Fruit fly (Drosophila melanogaster) whole organism, embryonic: ENCODE results near the gene CG46523.

Experiments used
- Aef1 ChIP-seq: fragments of 200-800 bp; sonication (Bioruptor generic); IDR thresholded peaks from 3 replicates; pipeline ENCODE4 v1.3.6; 2022; ENCODE audit warnings: missing biosample characterization, missing genetic modification characterization
- CG10462 ChIP-seq: fragments of 200-800 bp; sonication (Bioruptor generic); optimal IDR thresholded peaks from 2 replicates; lab custom pipeline; 2016; ENCODE audit warnings: missing biosample characterization, missing genetic modification characterization
- CG10565 ChIP-seq: fragments of 200-800 bp; sonication (Bioruptor generic); optimal IDR thresholded peaks from 3 replicates; lab custom pipeline; 2016; ENCODE audit warnings: missing biosample characterization, mild to moderate bottlenecking, missing genetic modification characterization
- CG10979 ChIP-seq: fragments of 200-800 bp; sonication (Bioruptor generic); optimal IDR thresholded peaks from 2 replicates; lab custom pipeline; 2018; ENCODE audit warnings: missing biosample characterization, mild to moderate bottlenecking, missing genetic modification characterization, moderate library complexity
- CG11085 ChIP-seq: fragments of 200-800 bp; sonication (Bioruptor generic); IDR thresholded peaks from 2 replicates; pipeline ENCODE4 v1.3.6; 2022; ENCODE audit warnings: missing biosample characterization, missing genetic modification characterization
- CG11696 ChIP-seq: fragments of 200-800 bp; sonication (Bioruptor generic); IDR thresholded peaks from 2 replicates; pipeline ENCODE4 v1.3.6; 2022; ENCODE audit warnings: missing biosample characterization, missing genetic modification characterization
- CG13424 ChIP-seq: fragments of 200-800 bp; sonication (Bioruptor generic); optimal IDR thresholded peaks from 2 replicates; lab custom pipeline; 2019; ENCODE audit warnings: missing biosample characterization, mild to moderate bottlenecking, missing genetic modification characterization, moderate library complexity
- CG13894 ChIP-seq: fragments of 200-800 bp; sonication (Bioruptor generic); optimal IDR thresholded peaks from 3 replicates; lab custom pipeline; 2018; ENCODE audit warnings: missing biosample characterization, mild to moderate bottlenecking, missing genetic modification characterization, moderate library complexity
- CG14667 ChIP-seq: fragments of 200-800 bp; sonication (Bioruptor generic); IDR thresholded peaks from 2 replicates; pipeline ENCODE4 v1.3.6; 2022; ENCODE audit warnings: missing biosample characterization, missing genetic modification characterization
- CG15073 ChIP-seq: fragments of 200-800 bp; sonication (Bioruptor generic); optimal IDR thresholded peaks from 2 replicates; lab custom pipeline; 2016; ENCODE audit warnings: missing biosample characterization, missing genetic modification characterization
- CG15601 ChIP-seq: fragments of 200-800 bp; sonication (Bioruptor generic); optimal IDR thresholded peaks from 3 replicates; lab custom pipeline; 2019; ENCODE audit warnings: missing biosample characterization, mild to moderate bottlenecking, missing genetic modification characterization, moderate library complexity
- CG17359 ChIP-seq: fragments of 200-800 bp; sonication (Bioruptor generic); optimal IDR thresholded peaks from 3 replicates; lab custom pipeline; 2018; ENCODE audit warnings: missing biosample characterization, mild to moderate bottlenecking, missing genetic modification characterization, moderate library complexity
- CG17361 ChIP-seq: fragments of 200-800 bp; sonication (Bioruptor generic); IDR thresholded peaks from 3 replicates; pipeline ENCODE4 v1.3.6; 2022; ENCODE audit warnings: missing biosample characterization, missing genetic modification characterization
- CG18764 ChIP-seq: fragments of 200-800 bp; sonication (Bioruptor generic); optimal IDR thresholded peaks from 3 replicates; lab custom pipeline; 2016; ENCODE audit warnings: missing biosample characterization, missing genetic modification characterization
- CG2712 ChIP-seq: fragments of 200-800 bp; optimal IDR thresholded peaks from 3 replicates; lab custom pipeline; 2019; ENCODE audit warnings: missing biosample characterization, mild to moderate bottlenecking, missing genetic modification characterization, moderate library complexity
- CG30431 ChIP-seq: fragments of 200-800 bp; sonication (Bioruptor generic); optimal IDR thresholded peaks from 2 replicates; lab custom pipeline; 2017; ENCODE audit warnings: missing biosample characterization, missing genetic modification characterization
- CG32772 ChIP-seq: fragments of 200-800 bp; sonication (Bioruptor generic); IDR thresholded peaks from 2 replicates; pipeline ENCODE4 v1.3.6; 2022; ENCODE audit warnings: missing biosample characterization, missing genetic modification characterization
- CG34422 ChIP-seq: fragments of 200-800 bp; sonication (Bioruptor generic); IDR thresholded peaks from 3 replicates; pipeline ENCODE4 v1.3.6; 2022; ENCODE audit warnings: missing biosample characterization, missing genetic modification characterization
- CG5180 ChIP-seq: fragments of 200-800 bp; sonication (Bioruptor generic); optimal IDR thresholded peaks from 3 replicates; lab custom pipeline; 2017; ENCODE audit warnings: missing biosample characterization, missing genetic modification characterization, mild to moderate bottlenecking, moderate library complexity, missing genetic modification reagents
- CG7357 ChIP-seq: fragments of 200-800 bp; sonication (Bioruptor generic); IDR thresholded peaks from 3 replicates; pipeline ENCODE4 v1.3.6; 2022; ENCODE audit warnings: missing biosample characterization, missing genetic modification characterization
- CG7372 ChIP-seq: fragments of 200-800 bp; sonication (Bioruptor generic); IDR thresholded peaks from 2 replicates; pipeline ENCODE4 v1.3.6; 2022; ENCODE audit warnings: missing biosample characterization, missing genetic modification characterization
- CG9215 ChIP-seq: fragments of 200-800 bp; sonication (Bioruptor generic); IDR thresholded peaks from 2 replicates; pipeline ENCODE4 v1.3.6; 2022; ENCODE audit warnings: missing biosample characterization, missing genetic modification characterization
- CG9932 ChIP-seq: fragments of 200-800 bp; sonication (Bioruptor generic); IDR thresholded peaks from 2 replicates; pipeline ENCODE4 v1.3.6; 2022; ENCODE audit warnings: missing biosample characterization, missing genetic modification characterization
- Dad ChIP-seq: fragments of 200-800 bp; sonication (Bioruptor generic); optimal IDR thresholded peaks from 3 replicates; lab custom pipeline; 2016; ENCODE audit warnings: missing biosample characterization, missing genetic modification characterization
- ERR ChIP-seq: fragments of 200-800 bp; sonication (Bioruptor generic); optimal IDR thresholded peaks from 2 replicates; lab custom pipeline; 2016; ENCODE audit warnings: missing biosample characterization, missing genetic modification characterization
- Hand ChIP-seq: fragments of 200-800 bp; sonication (Bioruptor generic); optimal IDR thresholded peaks from 2 replicates; lab custom pipeline; 2017; ENCODE audit warnings: mild to moderate bottlenecking, missing biosample characterization, missing genetic modification reagents, missing genetic modification characterization
- Hmr ChIP-seq: fragments of 200-800 bp; sonication (Bioruptor generic); optimal IDR thresholded peaks from 3 replicates; lab custom pipeline; 2017; ENCODE audit warnings: mild to moderate bottlenecking, missing biosample characterization, missing genetic modification reagents, missing genetic modification characterization
- Lhr ChIP-seq: fragments of 200-800 bp; sonication (Bioruptor generic); optimal IDR thresholded peaks from 3 replicates; lab custom pipeline; 2017; ENCODE audit warnings: mild to moderate bottlenecking, missing biosample characterization, missing genetic modification reagents, missing genetic modification characterization
- Xrp1 ChIP-seq: fragments of 200-800 bp; sonication (Bioruptor generic); IDR thresholded peaks from 2 replicates; pipeline ENCODE4 v1.3.6; 2022; ENCODE audit warnings: missing biosample characterization, missing genetic modification characterization
- ato ChIP-seq: fragments of 200-800 bp; sonication (Bioruptor generic); IDR thresholded peaks from 2 replicates; pipeline ENCODE4 v1.3.6; 2022; ENCODE audit warnings: missing biosample characterization, missing genetic modification characterization; ENCODE audit not compliant: partially characterized antibody
- bab2 ChIP-seq: fragments of 200-800 bp; sonication (Bioruptor generic); optimal IDR thresholded peaks from 2 replicates; lab custom pipeline; 2016; ENCODE audit warnings: missing biosample characterization, missing genetic modification characterization
- bigmax ChIP-seq: fragments of 200-800 bp; sonication (Bioruptor generic); optimal IDR thresholded peaks from 2 replicates; lab custom pipeline; 2018; ENCODE audit warnings: missing biosample characterization, mild to moderate bottlenecking, missing genetic modification characterization
- da ChIP-seq: fragments of 200-800 bp; sonication (Bioruptor generic); optimal IDR thresholded peaks from 2 replicates; lab custom pipeline; 2016; ENCODE audit warnings: missing biosample characterization, missing genetic modification characterization
- ftz-f1 ChIP-seq: fragments of 200-800 bp; sonication (Bioruptor generic); optimal IDR thresholded peaks from 2 replicates; lab custom pipeline; 2016; ENCODE audit warnings: missing biosample characterization, missing genetic modification characterization
- gcm ChIP-seq: fragments of 200-800 bp; sonication (Bioruptor generic); optimal IDR thresholded peaks from 2 replicates; lab custom pipeline; 2019; ENCODE audit warnings: missing biosample characterization, mild to moderate bottlenecking, missing genetic modification characterization, moderate library complexity
- grn ChIP-seq: fragments of 200-800 bp; sonication (Bioruptor generic); optimal IDR thresholded peaks from 3 replicates; lab custom pipeline; 2017; ENCODE audit warnings: missing biosample characterization, missing genetic modification characterization
- hth ChIP-seq: fragments of >200 bp; optimal IDR thresholded peaks from 2 replicates; lab custom pipeline; 2017; ENCODE audit warnings: inconsistent platforms
- jing ChIP-seq: fragments of 200-800 bp; sonication (Bioruptor generic); optimal IDR thresholded peaks from 2 replicates; lab custom pipeline; 2018; ENCODE audit warnings: missing biosample characterization, mild to moderate bottlenecking, missing genetic modification characterization
- kah ChIP-seq: fragments of 200-800 bp; sonication (Bioruptor generic); optimal IDR thresholded peaks from 2 replicates; lab custom pipeline; 2018; ENCODE audit warnings: missing biosample characterization, mild to moderate bottlenecking, missing genetic modification characterization
- kay ChIP-seq: fragments of 200-800 bp; sonication (Bioruptor generic); optimal IDR thresholded peaks from 2 replicates; lab custom pipeline; 2016; ENCODE audit warnings: missing biosample characterization, missing genetic modification characterization
- mam ChIP-seq: fragments of 200-800 bp; sonication (Bioruptor generic); optimal IDR thresholded peaks from 3 replicates; lab custom pipeline; 2016; ENCODE audit warnings: missing biosample characterization, missing genetic modification characterization
- mld ChIP-seq: fragments of 200-800 bp; sonication (Bioruptor generic); IDR thresholded peaks from 3 replicates; pipeline ENCODE4 v1.3.6; 2022; ENCODE audit warnings: missing biosample characterization, missing genetic modification characterization; ENCODE audit not compliant: partially characterized antibody
- org-1 ChIP-seq: fragments of 200-800 bp; sonication (Bioruptor generic); optimal IDR thresholded peaks from 2 replicates; lab custom pipeline; 2017; ENCODE audit warnings: missing biosample characterization, missing genetic modification characterization
- pros ChIP-seq: fragments of 200-800 bp; sonication (Bioruptor generic); optimal IDR thresholded peaks from 3 replicates; lab custom pipeline; 2019; ENCODE audit warnings: missing biosample characterization, mild to moderate bottlenecking, missing genetic modification characterization, moderate library complexity
- pzg ChIP-seq: fragments of 200-800 bp; sonication (Bioruptor generic); optimal IDR thresholded peaks from 3 replicates; lab custom pipeline; 2018; ENCODE audit warnings: missing biosample characterization, mild to moderate bottlenecking, missing genetic modification characterization, moderate library complexity
- ranshi ChIP-seq: fragments of 200-800 bp; sonication (Bioruptor generic); IDR thresholded peaks from 2 replicates; pipeline ENCODE4 v1.3.6; 2022; ENCODE audit warnings: missing biosample characterization, missing genetic modification characterization
- sens ChIP-seq: fragments of 200-800 bp; sonication (Bioruptor generic); peaks from one replicate; lab custom pipeline; 2016; ENCODE audit warnings: missing biosample characterization, missing genetic modification characterization
- sna ChIP-seq: fragments of 200-800 bp; sonication (Bioruptor generic); IDR thresholded peaks from 2 replicates; pipeline ENCODE4 v1.3.6; 2022; ENCODE audit warnings: missing biosample characterization, missing genetic modification characterization; ENCODE audit not compliant: partially characterized antibody
- sqz ChIP-seq: fragments of 200-800 bp; sonication (Bioruptor generic); optimal IDR thresholded peaks from 3 replicates; lab custom pipeline; 2018; ENCODE audit warnings: missing biosample characterization, mild to moderate bottlenecking, missing genetic modification characterization
- stc ChIP-seq: fragments of 200-800 bp; sonication (Bioruptor generic); IDR thresholded peaks from 2 replicates; pipeline ENCODE4 v1.3.6; 2022; ENCODE audit warnings: missing biosample characterization, missing genetic modification characterization
- tup ChIP-seq: fragments of 200-800 bp; sonication (Bioruptor generic); optimal IDR thresholded peaks from 2 replicates; lab custom pipeline; 2016; ENCODE audit warnings: missing biosample characterization, mild to moderate bottlenecking, missing genetic modification characterization, moderate library complexity
- z ChIP-seq: fragments of 200-800 bp; sonication (Bioruptor generic); IDR thresholded peaks from 3 replicates; pipeline ENCODE4 v1.3.6; 2022; ENCODE audit warnings: missing biosample characterization, missing genetic modification characterization
- zfh1 ChIP-seq: fragments of 200-800 bp; sonication (Bioruptor generic); IDR thresholded peaks from 3 replicates; pipeline ENCODE4 v1.3.6; 2022; ENCODE audit warnings: missing biosample characterization, missing genetic modification characterization

CG46523 gene

DNA sequence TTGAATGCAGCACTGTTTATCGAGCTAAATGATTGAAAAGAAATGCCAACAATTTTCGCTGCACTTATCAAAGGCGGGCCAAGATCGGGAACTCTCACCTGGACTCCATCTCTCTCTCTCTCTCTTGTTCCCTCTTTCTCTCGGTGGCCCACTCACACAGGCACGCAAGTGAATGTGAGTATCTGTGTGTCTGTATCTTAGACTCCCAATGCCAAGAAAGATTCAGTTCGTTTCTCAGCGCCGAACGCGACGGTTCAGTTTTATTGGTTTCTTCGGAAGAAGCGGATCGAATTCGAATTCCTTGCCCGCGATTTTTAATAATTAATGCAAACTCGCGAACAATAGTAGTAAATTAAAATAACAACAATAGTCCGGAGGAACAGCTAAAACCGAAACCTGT, 53.5 kb downstream of the CG46523 start, which contains the start of gene Tmhs (continued):
- no peak for TF ChIP-seq Lhr
- no peak for TF ChIP-seq zfh1
- TF ChIP-seq kah: no peak
- TF ChIP-seq mld (GFP tag; lab: Robert Waterston, UW): no peak; the same call in 2 of the 3 replicates
- TF ChIP-seq kay (GFP tag; lab: Kevin White, UChicago): no peak
- TF ChIP-seq ftz-f1: no peak
- TF ChIP-seq CG11085 (GFP tag; lab: Robert Waterston, UW): no peak
- TF ChIP-seq CG11696: no peak
- TF ChIP-seq tup (GFP tag; lab: Kevin White, UChicago): no peak
- no peak for TF ChIP-seq CG10979 (tag; lab: Kevin White, UChicago)
- TF ChIP-seq Hand (GFP tag; lab: Kevin White, UChicago): no peak
- TF ChIP-seq CG7372 (GFP tag; lab: Robert Waterston, UW): no peak
- TF ChIP-seq CG13894 (tag; lab: Kevin White, UChicago): peak; percentile 10
- no peak for TF ChIP-seq CG17359 (tag; lab: Kevin White, UChicago)
- TF ChIP-seq CG9215 (GFP tag; lab: Robert Waterston, UW): no peak
- peak; percentile 56 for TF ChIP-seq sens (GFP tag; lab: Kevin White, UChicago)
- TF ChIP-seq Aef1: no peak
- TF ChIP-seq CG7357 (GFP tag; lab: Robert Waterston, UW): no peak
- peak; percentile 94 for TF ChIP-seq pros (GFP tag; lab: Kevin White, UChicago)
- TF ChIP-seq CG9932 (GFP tag; lab: Robert Waterston, UW): no peak
- TF ChIP-seq Hmr (GFP tag; lab: Kevin White, UChicago): no peak
- no peak for TF ChIP-seq stc (GFP tag; lab: Robert Waterston, UW)
- no peak for TF ChIP-seq grn (GFP tag; lab: Kevin White, UChicago)
- TF ChIP-seq CG18764 (GFP tag; lab: Kevin White, UChicago): no peak
- TF ChIP-seq CG10565 (GFP tag; lab: Kevin White, UChicago): no peak
- TF ChIP-seq CG10462: no peak
- TF ChIP-seq CG15601 (tag; lab: Kevin White, UChicago): no peak
- TF ChIP-seq CG30431 (GFP tag; lab: Kevin White, UChicago): no peak
- no peak for TF ChIP-seq Xrp1 (GFP tag; lab: Robert Waterston, UW)
- TF ChIP-seq gcm (GFP tag; lab: Kevin White, UChicago): no peak
- no peak for TF ChIP-seq CG32772
- no peak for TF ChIP-seq CG17361 (GFP tag; lab: Robert Waterston, UW)
- no peak for TF ChIP-seq ERR
- no peak for TF ChIP-seq sna (GFP tag; lab: Robert Waterston, UW)
- no peak for TF ChIP-seq CG2712 (tag; lab: Kevin White, UChicago)
- no peak for TF ChIP-seq mam (GFP tag; lab: Kevin White, UChicago)
- no peak; the same call in 1 of the 2 replicates for TF ChIP-seq ato (GFP tag; lab: Robert Waterston, UW)
- TF ChIP-seq CG5180 (GFP tag; lab: Kevin White, UChicago): no peak
- no peak for TF ChIP-seq z (GFP tag; lab: Robert Waterston, UW)
- no peak for TF ChIP-seq da (GFP tag; lab: Kevin White, UChicago)
- no peak for TF ChIP-seq jing (GFP tag; lab: Kevin White, UChicago)
- 0 out of 2 replicates have a peak, but pooled peaks have one; percentile 18 for TF ChIP-seq ranshi
- TF ChIP-seq CG15073 (GFP tag; lab: Kevin White, UChicago): no peak
- TF ChIP-seq pzg (GFP tag; lab: Kevin White, UChicago): no peak
- TF ChIP-seq org-1 (GFP tag; lab: Kevin White, UChicago): no peak
- no peak for TF ChIP-seq sqz (GFP tag; lab: Kevin White, UChicago)
- TF ChIP-seq CG13424: no peak
- no peak for TF ChIP-seq CG34422 (GFP tag; lab: Robert Waterston, UW)
- TF ChIP-seq bigmax (GFP tag; lab: Kevin White, UChicago): no peak
- TF ChIP-seq Dad: no peak
- TF ChIP-seq CG14667 (GFP tag; lab: Robert Waterston, UW): no peak
- TF ChIP-seq hth (lab: Kevin White, UChicago): no peak
- TF ChIP-seq bab2: no peak
